Worm (Caenorhabditis elegans) whole organism, late embryonic: Measurements from ENCODE around the gene dpy-18.

Experiments
- C08G9.2 ChIP-seq: sonication (generic microtip); optimal IDR thresholded peaks from 2 replicates; lab custom pipeline; 2016; ENCODE audit warnings: mild to moderate bottlenecking, missing genetic modification characterization, moderate library complexity, missing compliant biosample characterization
- Y22D7AL.16 ChIP-seq: sonication (generic microtip); optimal IDR thresholded peaks from 2 replicates; lab custom pipeline; 2016; ENCODE audit warnings: missing genetic modification characterization, missing compliant biosample characterization
- elt-2 ChIP-seq: sonication (generic microtip); optimal IDR thresholded peaks from 2 replicates; lab custom pipeline; 2016; ENCODE audit warnings: missing genetic modification reagents, missing genetic modification characterization, missing compliant biosample characterization
- elt-4 ChIP-seq: sonication (generic microtip); optimal IDR thresholded peaks from 2 replicates; lab custom pipeline; 2016; ENCODE audit warnings: missing genetic modification characterization, missing compliant biosample characterization
- hlh-6 ChIP-seq: sonication (generic microtip); optimal IDR thresholded peaks from 2 replicates; lab custom pipeline; 2016; ENCODE audit warnings: missing genotype, missing genetic modification characterization, missing compliant biosample characterization
- hlh-8 ChIP-seq: sonication (generic microtip); optimal IDR thresholded peaks from 2 replicates; lab custom pipeline; 2016; ENCODE audit warnings: missing genotype, missing genetic modification characterization, missing compliant biosample characterization
- lin-11 ChIP-seq: fragments of 200-800 bp; sonication (Bioruptor generic); optimal IDR thresholded peaks from 2 replicates; lab custom pipeline; 2018; ENCODE audit warnings: mild to moderate bottlenecking, missing genetic modification characterization, missing compliant biosample characterization
- pha-4 ChIP-seq: fragments of 150-350 bp; optimal IDR thresholded peaks from 2 replicates; lab custom pipeline; 2018; ENCODE audit warnings: missing biosample characterization, missing genetic modification reagents, missing genetic modification characterization
- pqm-1 ChIP-seq: sonication (generic microtip); optimal IDR thresholded peaks from 2 replicates; lab custom pipeline; 2016; ENCODE audit warnings: missing genetic modification characterization, missing compliant biosample characterization
- ref-2 ChIP-seq: sonication (generic microtip); optimal IDR thresholded peaks from 2 replicates; lab custom pipeline; 2016; ENCODE audit warnings: missing genetic modification characterization, missing compliant biosample characterization
- sdc-2 ChIP-seq: sonication (generic microtip); optimal IDR thresholded peaks from 2 replicates; lab custom pipeline; 2016; ENCODE audit warnings: missing genotype, missing genetic modification characterization, missing compliant biosample characterization
- tbx-2 ChIP-seq: sonication (generic microtip); optimal IDR thresholded peaks from 2 replicates; lab custom pipeline; 2016; ENCODE audit warnings: missing genetic modification characterization, missing compliant biosample characterization
- tbx-7 ChIP-seq: sonication (generic microtip); optimal IDR thresholded peaks from 2 replicates; lab custom pipeline; 2016; ENCODE audit warnings: missing genotype, missing genetic modification characterization, missing compliant biosample characterization

DNA sequence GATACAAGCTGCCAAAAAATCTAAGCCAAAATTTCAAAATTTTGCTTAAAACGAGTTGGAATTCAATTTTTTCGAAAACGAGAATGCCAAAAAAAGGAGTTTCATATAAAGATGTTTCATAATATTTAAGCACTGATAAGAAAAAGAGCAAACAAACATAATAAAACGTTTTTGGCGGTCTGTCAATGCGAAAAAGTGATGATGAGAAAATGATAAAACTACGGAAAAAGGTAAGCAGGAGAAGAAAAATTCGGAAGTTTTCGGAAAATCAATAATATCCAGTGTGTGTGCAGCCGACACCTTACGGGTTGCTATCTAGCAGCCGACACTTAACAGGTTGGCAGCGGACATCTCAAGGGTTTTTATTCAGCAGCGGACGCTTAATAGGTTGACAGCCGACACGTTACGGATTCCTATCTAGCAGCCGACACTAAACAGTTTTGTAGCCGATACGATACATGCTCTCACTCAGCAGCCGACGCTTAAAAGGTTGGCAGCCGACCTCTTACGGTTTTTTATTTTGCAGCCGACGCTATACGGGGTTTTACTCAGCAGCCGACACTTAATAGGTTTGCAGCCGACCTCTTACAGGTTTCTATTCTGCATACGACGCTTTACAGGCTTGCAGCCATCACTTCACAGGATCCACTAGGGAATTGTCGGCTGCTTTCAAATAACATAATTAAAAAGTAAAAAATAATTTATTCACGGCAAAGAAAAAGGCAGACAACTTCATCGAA lies 5.4 kb downstream of the dpy-18 start:
- no peak for TF ChIP-seq sdc-2 (tag; lab: Kevin White, UChicago)
- TF ChIP-seq pha-4, result no peak
- no peak for TF ChIP-seq lin-11 (tag; lab: Kevin White, UChicago)
- no peak for TF ChIP-seq Y22D7AL.16 (tag; lab: Kevin White, UChicago)
- TF ChIP-seq hlh-6 (tag; lab: Kevin White, UChicago), result no peak
- no peak for TF ChIP-seq tbx-7 (tag; lab: Kevin White, UChicago)
- no peak for TF ChIP-seq elt-2 (tag; lab: Kevin White, UChicago)
- TF ChIP-seq ref-2, result no peak
- no peak for TF ChIP-seq pqm-1
- no peak for TF ChIP-seq tbx-2 (tag; lab: Kevin White, UChicago)
- no peak for TF ChIP-seq hlh-8 (tag; lab: Kevin White, UChicago)
- no peak for TF ChIP-seq elt-4 (tag; lab: Kevin White, UChicago)
- TF ChIP-seq C08G9.2 (tag; lab: Kevin White, UChicago), result no peak
